Worm (Caenorhabditis elegans): ENCODE results near the gene pyt-1.

Gene pyt-1

DNA sequence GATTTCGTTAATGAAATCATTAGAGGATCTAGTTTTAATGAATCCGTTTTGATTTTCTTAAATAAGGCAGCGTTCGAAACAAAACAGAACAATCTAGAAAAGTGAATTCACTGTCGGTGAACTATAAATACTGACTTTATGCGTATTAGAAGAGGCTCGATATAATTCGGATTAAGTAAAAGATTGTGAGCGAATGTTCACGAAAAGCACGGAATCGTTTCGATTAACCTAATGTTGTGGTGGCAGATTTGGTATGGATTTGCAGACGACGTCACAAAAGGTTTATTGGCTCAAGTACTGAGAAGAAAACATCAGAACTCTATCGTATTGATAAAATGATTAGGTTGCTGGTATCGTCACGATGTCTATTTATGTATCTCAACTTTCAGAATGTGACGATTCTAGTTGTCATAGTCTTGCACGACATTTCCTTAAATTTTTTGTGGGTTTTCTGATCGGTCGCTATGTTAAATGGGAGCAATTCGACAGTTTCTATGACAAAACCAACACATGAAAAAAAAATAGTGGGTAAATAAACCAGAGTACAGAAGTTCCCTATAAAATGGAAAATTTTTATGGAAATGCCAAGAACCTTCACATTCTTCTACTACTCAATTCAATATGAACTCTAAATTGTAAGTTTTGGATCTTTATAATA is at the start of gene pyt-1, which contains the start of gene fipr-7:
TSS of gene pyt-1 (minus strand) at position 101 of the 658 bp plus-strand sequence.
TSS of gene fipr-7 (plus strand) at position 608 of the 658 bp plus-strand sequence.
- TF ChIP-seq pes-1 (GFP tag; IDR thresholded peaks at IDR 0.05) (no peak), hmbx-1 (tag; optimal IDR thresholded peaks at IDR 0.05) (no peak), B0310.2 (tag; optimal IDR thresholded peaks at IDR 0.05) (no peak), F13C5.2 (tag; optimal IDR thresholded peaks at IDR 0.05) (no peak), ceh-36 (tag; optimal IDR thresholded peaks at IDR 0.05) (no peak), hnd-1 (tag; optimal IDR thresholded peaks at IDR 0.05) (no peak), scrt-1 (GFP tag; IDR thresholded peaks at IDR 0.05) (no peak), tbx-37 (GFP tag; conservative IDR thresholded peaks at IDR 0.05) (no peak), ceh-13 (GFP tag; optimal IDR thresholded peaks at IDR 0.05) (no peak), tra-4 (tag; optimal IDR thresholded peaks at IDR 0.05) (no peak), hmg-4 (GFP tag; optimal IDR thresholded peaks at IDR 0.05) (no peak), flt-1 (GFP tag; IDR thresholded peaks at IDR 0.05) (no peak), aly-1 (tag; optimal IDR thresholded peaks at IDR 0.05) (no peak), tbx-11 (GFP tag; IDR thresholded peaks at IDR 0.05) (no peak), sea-1 (GFP tag; conservative IDR thresholded peaks at IDR 0.05) (no peak), ets-7 (tag; optimal IDR thresholded peaks at IDR 0.05) (no peak), ama-1 (optimal IDR thresholded peaks at IDR 0.05) (no peak)

DNA sequence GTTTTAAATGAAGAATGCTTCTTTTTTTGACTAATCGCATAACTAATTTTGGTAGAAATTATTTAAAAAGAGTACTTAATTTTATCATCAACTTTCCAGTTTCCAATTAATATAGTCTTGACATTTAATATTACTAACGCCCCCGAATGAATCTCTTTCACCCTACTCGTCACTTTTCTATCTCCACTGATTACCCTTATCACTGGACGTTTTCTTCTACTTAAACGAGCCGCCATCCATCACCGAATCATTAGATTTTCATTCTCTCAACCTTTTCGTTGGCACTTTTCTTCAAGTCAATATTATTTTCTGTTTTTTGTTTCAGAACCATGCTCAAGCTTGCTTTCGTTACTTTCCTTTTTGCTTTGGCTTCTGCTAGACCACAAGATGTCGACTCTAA is 48.5 kb upstream of the pyt-1 start, which contains the start of gene lys-1:
TSS of gene lys-1 (plus strand) at position 326 of the 400 bp plus-strand sequence.
- no peak for TF ChIP-seq hnd-1 (tag; optimal IDR thresholded peaks at IDR 0.05)
- TF ChIP-seq pes-1 (GFP tag; IDR thresholded peaks at IDR 0.05): no peak
- no peak for TF ChIP-seq B0310.2 (tag; optimal IDR thresholded peaks at IDR 0.05)
- TF ChIP-seq ceh-13 (GFP tag; optimal IDR thresholded peaks at IDR 0.05): no peak
- no peak for TF ChIP-seq aly-1 (tag; optimal IDR thresholded peaks at IDR 0.05)
- no peak for TF ChIP-seq hmbx-1 (tag; optimal IDR thresholded peaks at IDR 0.05)
- no peak for TF ChIP-seq ama-1 (optimal IDR thresholded peaks at IDR 0.05)
- no peak for TF ChIP-seq F13C5.2 (tag; optimal IDR thresholded peaks at IDR 0.05)
- no peak for TF ChIP-seq tra-4 (tag; optimal IDR thresholded peaks at IDR 0.05)
- no peak for TF ChIP-seq ceh-36 (tag; optimal IDR thresholded peaks at IDR 0.05)
- no peak for TF ChIP-seq ets-7 (tag; optimal IDR thresholded peaks at IDR 0.05)
- no peak for TF ChIP-seq tbx-11 (GFP tag; IDR thresholded peaks at IDR 0.05)
- no peak for TF ChIP-seq flt-1 (GFP tag; IDR thresholded peaks at IDR 0.05)
- no peak for TF ChIP-seq tbx-37 (GFP tag; conservative IDR thresholded peaks at IDR 0.05)
- no peak for TF ChIP-seq hmg-4 (GFP tag; optimal IDR thresholded peaks at IDR 0.05)
- TF ChIP-seq scrt-1 (GFP tag; IDR thresholded peaks at IDR 0.05): no peak
- no peak for TF ChIP-seq sea-1 (GFP tag; conservative IDR thresholded peaks at IDR 0.05)

DNA sequence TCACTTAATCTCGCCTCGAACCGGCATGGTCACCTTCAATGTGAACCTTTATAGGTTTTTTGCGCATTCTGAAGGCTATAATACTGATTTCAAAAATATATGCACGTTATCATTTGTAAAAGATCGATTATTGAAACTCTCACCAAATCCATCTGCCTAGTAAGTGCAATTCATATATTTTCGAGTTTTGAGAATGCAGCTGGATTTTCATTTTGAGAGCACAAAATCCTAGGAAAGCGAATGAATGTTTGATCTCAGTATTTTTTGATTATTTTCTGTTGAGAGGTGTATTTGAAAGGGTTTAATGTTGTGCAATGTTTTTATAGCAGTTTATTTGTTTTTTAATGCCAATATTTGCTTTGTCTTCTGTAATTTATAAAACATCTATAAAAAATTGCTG is 46.9 kb upstream of the pyt-1 start:
- TF ChIP-seq scrt-1 (GFP tag; IDR thresholded peaks at IDR 0.05) (no peak), flt-1 (GFP tag; IDR thresholded peaks at IDR 0.05) (no peak), tra-4 (tag; optimal IDR thresholded peaks at IDR 0.05) (no peak)

DNA sequence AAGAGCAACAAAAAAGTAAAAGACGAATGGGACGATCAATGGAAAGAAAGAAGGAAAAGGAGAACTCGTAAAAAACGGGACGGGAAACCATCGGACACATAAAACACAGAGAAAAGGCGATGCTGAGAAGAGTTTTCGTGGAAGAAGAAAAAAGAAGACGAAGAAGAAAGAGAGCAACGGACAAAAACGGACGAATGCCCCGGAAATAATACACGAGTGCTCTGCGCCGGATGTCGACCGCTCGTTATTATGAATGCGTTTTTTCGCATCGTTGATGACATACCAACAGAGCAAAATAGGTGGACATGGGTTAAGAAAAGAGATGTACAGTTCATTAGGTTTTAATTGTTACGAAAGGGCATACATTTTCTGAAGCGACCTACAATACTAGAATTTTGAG is 46.5 kb upstream of the pyt-1 start, which contains the start of gene Y22F5A.11:
TSS of gene Y22F5A.11 (minus strand) at position 28 of the 400 bp plus-strand sequence.
- TF ChIP-seq hmg-4 (GFP tag; optimal IDR thresholded peaks at IDR 0.05) (no peak), ama-1 (optimal IDR thresholded peaks at IDR 0.05) (no peak), hnd-1 (tag; optimal IDR thresholded peaks at IDR 0.05) (no peak), flt-1 (GFP tag; IDR thresholded peaks at IDR 0.05) (no peak), scrt-1 (GFP tag; IDR thresholded peaks at IDR 0.05) (no peak), F13C5.2 (tag; optimal IDR thresholded peaks at IDR 0.05) (no peak), tbx-37 (GFP tag; conservative IDR thresholded peaks at IDR 0.05) (no peak), B0310.2 (tag; optimal IDR thresholded peaks at IDR 0.05) (no peak), tbx-11 (GFP tag; IDR thresholded peaks at IDR 0.05) (no peak), ets-7 (tag; optimal IDR thresholded peaks at IDR 0.05) (no peak), tra-4 (tag; optimal IDR thresholded peaks at IDR 0.05) (no peak), aly-1 (tag; optimal IDR thresholded peaks at IDR 0.05) (no peak), pes-1 (GFP tag; IDR thresholded peaks at IDR 0.05) (no peak), ceh-13 (GFP tag; optimal IDR thresholded peaks at IDR 0.05) (no peak), sea-1 (GFP tag; conservative IDR thresholded peaks at IDR 0.05) (no peak)

DNA sequence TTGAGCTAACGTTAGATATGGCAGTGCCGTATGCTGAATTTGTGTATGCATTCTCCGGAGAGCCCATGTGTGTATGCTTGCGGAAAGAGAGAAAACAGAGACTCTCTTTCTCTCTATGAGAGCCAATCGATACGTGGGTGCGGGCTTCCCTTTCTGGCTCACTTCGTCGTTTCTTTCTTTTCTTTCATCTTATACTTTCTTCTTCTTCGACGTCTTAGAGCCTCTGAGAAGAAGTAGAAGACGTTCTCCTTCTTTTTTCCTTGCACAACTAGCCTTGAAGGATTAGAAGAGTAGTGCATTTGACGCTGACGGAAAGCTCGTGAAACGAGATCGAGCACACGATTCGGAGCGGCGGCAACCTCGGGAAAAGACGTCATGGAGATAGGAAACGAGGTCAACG is 44.7 kb upstream of the pyt-1 start:
- TF ChIP-seq B0310.2 (tag; optimal IDR thresholded peaks at IDR 0.05) (no peak), ceh-13 (GFP tag; optimal IDR thresholded peaks at IDR 0.05) (no peak)

DNA sequence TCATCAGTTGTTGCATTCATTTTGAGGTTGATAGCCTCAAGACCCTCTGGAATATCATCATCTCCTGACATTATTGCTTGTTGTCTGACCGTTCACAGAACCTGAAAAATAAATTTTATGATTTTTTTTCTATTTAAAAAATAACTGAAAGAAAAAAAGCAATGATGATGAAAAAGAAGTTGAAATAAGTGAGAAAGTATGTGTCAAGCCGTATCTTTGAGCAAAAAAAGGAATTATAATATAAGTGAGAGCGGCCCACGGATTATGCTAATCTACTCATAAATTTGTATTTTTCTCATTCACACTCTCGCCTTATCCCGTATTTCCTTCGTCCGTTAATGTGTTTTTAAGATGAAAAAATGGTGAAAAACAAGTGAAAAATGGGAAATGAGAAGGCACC is 41.1 kb upstream of the pyt-1 start, which contains the start of gene ric-4:
TSS of gene ric-4 (minus strand) at position 101 of the 400 bp plus-strand sequence.
- TF ChIP-seq ama-1 (optimal IDR thresholded peaks at IDR 0.05): no peak
- TF ChIP-seq tra-4 (tag; optimal IDR thresholded peaks at IDR 0.05): no peak

DNA sequence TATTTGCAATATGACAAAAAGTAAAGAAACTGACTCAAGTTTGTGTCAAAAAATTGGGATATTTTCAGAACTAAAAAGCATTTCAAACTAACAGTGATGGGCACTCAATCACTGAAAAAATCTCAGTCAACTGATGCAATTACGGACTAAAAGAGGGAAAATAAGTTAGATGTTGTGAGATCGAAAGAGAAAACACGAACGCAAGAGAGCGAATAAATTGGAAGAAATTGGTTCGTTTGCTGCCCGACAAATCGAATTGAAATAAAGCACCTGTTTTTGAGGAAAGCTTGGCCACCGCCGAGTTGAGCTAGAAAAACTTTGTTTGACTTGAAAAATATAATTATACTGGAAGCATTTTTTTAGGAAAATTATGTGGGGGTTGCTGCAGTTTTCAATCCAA is 36.9 kb upstream of the pyt-1 start:
- TF ChIP-seq aly-1 (tag; optimal IDR thresholded peaks at IDR 0.05): no peak
- TF ChIP-seq sea-1 (GFP tag; conservative IDR thresholded peaks at IDR 0.05): no peak

DNA sequence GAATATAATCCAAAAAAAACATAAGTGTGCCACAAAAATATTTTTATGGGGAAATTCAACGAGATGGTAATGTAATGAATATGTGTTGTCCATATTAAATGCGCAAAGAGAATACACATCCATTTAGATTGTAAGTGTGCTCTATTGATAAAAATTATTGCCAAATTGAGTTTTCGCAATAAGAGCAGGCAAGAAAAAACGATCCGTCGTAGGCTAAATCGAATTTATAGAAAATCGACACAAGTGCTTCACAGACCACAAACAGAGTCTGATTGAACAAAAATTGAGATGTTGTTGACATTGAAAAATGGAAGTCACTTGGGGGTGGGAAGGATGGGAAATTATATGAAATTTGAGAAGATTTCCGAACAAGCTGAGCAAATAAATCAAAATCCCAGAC is 35.9 kb upstream of the pyt-1 start:
- TF ChIP-seq B0310.2 (tag; optimal IDR thresholded peaks at IDR 0.05) (no peak), aly-1 (tag; optimal IDR thresholded peaks at IDR 0.05) (no peak), hmbx-1 (tag; optimal IDR thresholded peaks at IDR 0.05) (no peak), tra-4 (tag; optimal IDR thresholded peaks at IDR 0.05) (no peak), tbx-37 (GFP tag; conservative IDR thresholded peaks at IDR 0.05) (no peak), tbx-11 (GFP tag; IDR thresholded peaks at IDR 0.05) (no peak), hmg-4 (GFP tag; optimal IDR thresholded peaks at IDR 0.05) (no peak)

Measured in whole organism, early embryonic.